Fruit fly (Drosophila melanogaster) whole organism, embryonic: Measurements from ENCODE around the gene CG2247.
A peak's percentile ranks its signal among the peaks of the same experiment; 100 is the strongest.

Source experiments
- Awh ChIP-seq: fragments of 200-800 bp; sonication (Bioruptor generic); IDR thresholded peaks from 2 replicates; pipeline ENCODE4, ENCODE4 v1.3.6; 2022; ENCODE audit warnings: missing biosample characterization, missing genetic modification characterization
- C15 ChIP-seq: fragments of 200-800 bp; sonication (Bioruptor generic); IDR thresholded peaks from 3 replicates; pipeline ENCODE4 v1.3.6; 2022; ENCODE audit warnings: missing biosample characterization, missing genetic modification characterization
- CG10321 ChIP-seq: fragments of 200-800 bp; sonication (Bioruptor generic); IDR thresholded peaks from 2 replicates; pipeline ENCODE4 v1.3.6; 2022; ENCODE audit warnings: missing biosample characterization, missing genetic modification characterization
- CG11085 ChIP-seq: fragments of 200-800 bp; sonication (Bioruptor generic); IDR thresholded peaks from 2 replicates; pipeline ENCODE4 v1.3.6; 2022; ENCODE audit warnings: missing biosample characterization, missing genetic modification characterization
- CG11723 ChIP-seq: fragments of 200-800 bp; sonication (Bioruptor generic); optimal IDR thresholded peaks from 2 replicates; lab custom pipeline; 2017; ENCODE audit warnings: missing biosample characterization, mild to moderate bottlenecking, missing genetic modification characterization
- CG12219 ChIP-seq: fragments of 200-800 bp; sonication (Bioruptor generic); optimal IDR thresholded peaks from 3 replicates; lab custom pipeline; 2018; ENCODE audit warnings: missing biosample characterization, mild to moderate bottlenecking, missing genetic modification characterization
- CG16779 ChIP-seq: fragments of 200-800 bp; sonication (Bioruptor generic); IDR thresholded peaks from 2 replicates; pipeline ENCODE4 v1.3.6; 2022; ENCODE audit warnings: missing biosample characterization, missing genetic modification characterization
- CG17361 ChIP-seq: fragments of 200-800 bp; sonication (Bioruptor generic); IDR thresholded peaks from 3 replicates; pipeline ENCODE4 v1.3.6; 2022; ENCODE audit warnings: missing biosample characterization, missing genetic modification characterization
- CG17802 ChIP-seq: fragments of 200-800 bp; sonication (Bioruptor generic); optimal IDR thresholded peaks from 2 replicates; lab custom pipeline; 2018; ENCODE audit warnings: missing biosample characterization, mild to moderate bottlenecking, missing genetic modification characterization, moderate library complexity
- CG1832 ChIP-seq: fragments of 200-800 bp; sonication (Bioruptor generic); optimal IDR thresholded peaks from 2 replicates; lab custom pipeline; 2017; ENCODE audit warnings: missing biosample characterization, mild to moderate bottlenecking, missing genetic modification characterization, inconsistent platforms
- CG18619 ChIP-seq: fragments of 200-800 bp; sonication (Bioruptor generic); optimal IDR thresholded peaks from 3 replicates; lab custom pipeline; 2017; ENCODE audit warnings: missing biosample characterization, mild to moderate bottlenecking, missing genetic modification characterization
- CG31441 ChIP-seq: fragments of 200-800 bp; sonication (Bioruptor generic); IDR thresholded peaks from 2 replicates; pipeline ENCODE4 v1.3.6; 2022; ENCODE audit warnings: missing biosample characterization, missing genetic modification characterization
- CG3281 ChIP-seq: fragments of 200-800 bp; sonication (Bioruptor generic); optimal IDR thresholded peaks from 3 replicates; lab custom pipeline; 2017; ENCODE audit warnings: missing biosample characterization, mild to moderate bottlenecking, missing genetic modification characterization
- CG4360 ChIP-seq: fragments of 200-800 bp; sonication (Bioruptor generic); IDR thresholded peaks from 2 replicates; pipeline ENCODE4 v1.3.6; 2022; ENCODE audit warnings: missing biosample characterization, missing genetic modification characterization
- CG4707 ChIP-seq: fragments of 200-800 bp; sonication (Bioruptor generic); optimal IDR thresholded peaks from 2 replicates; lab custom pipeline; 2018; ENCODE audit warnings: missing biosample characterization, mild to moderate bottlenecking, missing genetic modification characterization, moderate library complexity
- CG6791 ChIP-seq: fragments of 200-800 bp; sonication (Bioruptor generic); IDR thresholded peaks from 3 replicates; pipeline ENCODE4 v1.3.6; 2022; ENCODE audit warnings: missing biosample characterization, missing genetic modification characterization; ENCODE audit not compliant: partially characterized antibody
- CG6854 ChIP-seq: fragments of 200-800 bp; sonication (Bioruptor generic); optimal IDR thresholded peaks from 3 replicates; lab custom pipeline; 2017; ENCODE audit warnings: missing biosample characterization, mild to moderate bottlenecking, missing genetic modification characterization
- CG8359 ChIP-seq: fragments of 200-800 bp; sonication (Bioruptor generic); optimal IDR thresholded peaks from 2 replicates; lab custom pipeline; 2017; ENCODE audit warnings: missing biosample characterization, mild to moderate bottlenecking, missing genetic modification characterization, borderline replicate concordance
- Chrac-16 ChIP-seq: fragments of 200-800 bp; sonication (Bioruptor generic); optimal IDR thresholded peaks from 3 replicates; lab custom pipeline; 2016; ENCODE audit warnings: missing biosample characterization, missing genetic modification characterization
- Dip2 ChIP-seq: fragments of 200-800 bp; sonication (Bioruptor generic); IDR thresholded peaks from 2 replicates; pipeline ENCODE4 v1.3.6; 2022; ENCODE audit warnings: missing biosample characterization, missing genetic modification characterization
- Elba2 ChIP-seq: fragments of 200-800 bp; sonication (Bioruptor generic); optimal IDR thresholded peaks from 3 replicates; lab custom pipeline; 2016; ENCODE audit warnings: missing biosample characterization, missing genetic modification characterization
- Ets65A ChIP-seq: fragments of 200-800 bp; sonication (Bioruptor generic); peaks from one replicate; lab custom pipeline; 2016; ENCODE audit warnings: missing biosample characterization, missing genetic modification characterization
- HmgD ChIP-seq: fragments of 200-800 bp; sonication (Bioruptor generic); optimal IDR thresholded peaks from 3 replicates; lab custom pipeline; 2016; ENCODE audit warnings: missing biosample characterization, missing genetic modification characterization
- Hr39 ChIP-seq: fragments of >200 bp; optimal IDR thresholded peaks from 2 replicates; lab custom pipeline; 2017
- Med ChIP-seq: fragments of 200-800 bp; sonication (Bioruptor generic); peaks from one replicate; lab custom pipeline; 2016; ENCODE audit warnings: missing biosample characterization, missing genetic modification characterization, mild to moderate bottlenecking, inconsistent platforms, moderate library complexity
- Mrtf ChIP-seq: fragments of 200-800 bp; sonication (Bioruptor generic); IDR thresholded peaks from 3 replicates; pipeline ENCODE4 v1.3.6; 2022; ENCODE audit warnings: missing biosample characterization, missing genetic modification characterization
- NC2α ChIP-seq: fragments of 200-800 bp; sonication (Bioruptor generic); optimal IDR thresholded peaks from 2 replicates; lab custom pipeline; 2016; ENCODE audit warnings: missing biosample characterization, missing genetic modification characterization
- Opbp ChIP-seq: fragments of 200-800 bp; sonication (Bioruptor generic); IDR thresholded peaks from 3 replicates; pipeline ENCODE4 v1.3.6; 2022; ENCODE audit warnings: missing biosample characterization, missing genetic modification characterization; ENCODE audit not compliant: partially characterized antibody
- Ravus ChIP-seq: fragments of 200-800 bp; sonication (Bioruptor generic); IDR thresholded peaks from 2 replicates; pipeline ENCODE4 v1.3.6; 2022; ENCODE audit warnings: missing biosample characterization, missing genetic modification characterization
- Rfx ChIP-seq: fragments of 200-800 bp; sonication (Bioruptor generic); IDR thresholded peaks from 2 replicates; pipeline ENCODE4 v1.3.6; 2022; ENCODE audit warnings: missing biosample characterization, missing genetic modification characterization
- Six4 ChIP-seq: fragments of 200-800 bp; sonication (Bioruptor generic); optimal IDR thresholded peaks from 2 replicates; lab custom pipeline; 2016; ENCODE audit warnings: missing biosample characterization, missing genetic modification characterization
- ac ChIP-seq: fragments of 200-800 bp; sonication (Bioruptor generic); optimal IDR thresholded peaks from 3 replicates; lab custom pipeline; 2017; ENCODE audit warnings: missing biosample characterization, mild to moderate bottlenecking, missing genetic modification characterization
- bbx ChIP-seq: fragments of 200-800 bp; sonication (Bioruptor generic); IDR thresholded peaks from 2 replicates; pipeline ENCODE4 v1.3.6; 2022; ENCODE audit warnings: missing biosample characterization, missing genetic modification characterization; ENCODE audit not compliant: partially characterized antibody
- corto ChIP-seq: fragments of 200-800 bp; sonication (Bioruptor generic); optimal IDR thresholded peaks from 2 replicates; lab custom pipeline; 2016; ENCODE audit warnings: missing biosample characterization, mild to moderate bottlenecking, missing genetic modification characterization, moderate library complexity
- cwo ChIP-seq: fragments of 200-800 bp; sonication (Bioruptor generic); optimal IDR thresholded peaks from 3 replicates; lab custom pipeline; 2017; ENCODE audit warnings: missing biosample characterization, missing genetic modification characterization, mild to moderate bottlenecking, moderate library complexity, missing genetic modification reagents
- dm ChIP-seq: fragments of 200-800 bp; sonication (Bioruptor generic); optimal IDR thresholded peaks from 3 replicates; lab custom pipeline; 2016; ENCODE audit warnings: missing biosample characterization, missing genetic modification characterization
- gcm2 ChIP-seq: fragments of 200-800 bp; sonication (Bioruptor generic); optimal IDR thresholded peaks from 2 replicates; lab custom pipeline; 2016; ENCODE audit warnings: missing biosample characterization, missing genetic modification characterization
- hb ChIP-seq: fragments of 200-800 bp; sonication (Bioruptor generic); IDR thresholded peaks from 3 replicates; pipeline ENCODE4 v1.3.6; 2022; ENCODE audit warnings: missing biosample characterization, missing genetic modification characterization; ENCODE audit not compliant: partially characterized antibody
- hbn ChIP-seq: fragments of 200-800 bp; sonication (Bioruptor generic); IDR thresholded peaks from 2 replicates; pipeline ENCODE4 v1.3.6; 2022; ENCODE audit warnings: missing biosample characterization, missing genetic modification characterization; ENCODE audit not compliant: partially characterized antibody
- klu ChIP-seq: fragments of 200-800 bp; sonication (Bioruptor generic); IDR thresholded peaks from 2 replicates; pipeline ENCODE4 v1.3.6; 2022; ENCODE audit warnings: missing biosample characterization, missing genetic modification characterization
- nom ChIP-seq: fragments of 200-800 bp; sonication (Bioruptor generic); optimal IDR thresholded peaks from 2 replicates; lab custom pipeline; 2017; ENCODE audit warnings: missing biosample characterization, missing genetic modification characterization, mild to moderate bottlenecking, moderate library complexity, missing genetic modification reagents
- prd ChIP-seq, 3 experiments: fragments of >200 bp in 2 of 3; fragments of 200-800 bp in 1 of 3; sonication (Bioruptor generic) in 1 of 3; optimal IDR thresholded peaks in 2 of 3; IDR thresholded peaks in 1 of 3; 2 replicates in 2 of 3; 3 replicates in 1 of 3; pipeline versions ENCODE4 v1.3.6 to Lab custom; 2017 to 2022; ENCODE audit warnings: missing biosample characterization in 1 of 3, missing genetic modification characterization in 1 of 3
- run ChIP-seq: fragments of 200-800 bp; sonication (Bioruptor generic); optimal IDR thresholded peaks from 3 replicates; lab custom pipeline; 2018; ENCODE audit warnings: missing biosample characterization, mild to moderate bottlenecking, missing genetic modification characterization
- sisA ChIP-seq: fragments of 200-800 bp; sonication (Bioruptor generic); IDR thresholded peaks from 2 replicates; pipeline ENCODE4 v1.3.6; 2022; ENCODE audit warnings: missing biosample characterization, missing genetic modification characterization
- sob ChIP-seq: fragments of 200-800 bp; sonication (Bioruptor generic); IDR thresholded peaks from 2 replicates; pipeline ENCODE4 v1.3.6; 2022; ENCODE audit warnings: missing biosample characterization, missing genetic modification characterization
- tgo ChIP-seq: fragments of 200-800 bp; sonication (Bioruptor generic); IDR thresholded peaks from 3 replicates; pipeline ENCODE4 v1.3.6; 2022; ENCODE audit warnings: missing biosample characterization, missing genetic modification characterization
- z ChIP-seq: fragments of 200-800 bp; sonication (Bioruptor generic); IDR thresholded peaks from 3 replicates; pipeline ENCODE4 v1.3.6; 2022; ENCODE audit warnings: missing biosample characterization, missing genetic modification characterization
- zf30C ChIP-seq: fragments of 200-800 bp; sonication (Bioruptor generic); optimal IDR thresholded peaks from 3 replicates; lab custom pipeline; 2018; ENCODE audit warnings: missing biosample characterization, mild to moderate bottlenecking, missing genetic modification characterization

The CG2247 gene

dm6 chrX:11559728-11560724 lies 51.4 kb downstream of the CG2247 start (continued):
- TF ChIP-seq Elba2 (GFP tag; lab: Kevin White, UChicago), result no peak
- peak; percentile 80 for TF ChIP-seq Med
- peak; percentile 57 for TF ChIP-seq Chrac-16 (GFP tag; lab: Kevin White, UChicago)
- peak; percentile 81 for TF ChIP-seq run
- TF ChIP-seq CG6854, result peak; percentile 85
- TF ChIP-seq cwo (GFP tag; lab: Kevin White, UChicago), result peak; percentile 86
- TF ChIP-seq CG3281 (GFP tag; lab: Kevin White, UChicago), result peak; percentile 91
- no peak for TF ChIP-seq CG16779
- TF ChIP-seq CG11723 (GFP tag; lab: Kevin White, UChicago), result peak; percentile 79
- TF ChIP-seq CG17361 (GFP tag; lab: Robert Waterston, UW), result peak; percentile 94
- TF ChIP-seq Hr39, result no peak
- no peak for TF ChIP-seq C15 (GFP tag; lab: Robert Waterston, UW)
- TF ChIP-seq Opbp (GFP tag; lab: Robert Waterston, UW), result no peak
- no peak for TF ChIP-seq hbn (GFP tag; lab: Robert Waterston, UW)
- no peak for TF ChIP-seq CG6791 (GFP tag; lab: Robert Waterston, UW)
- TF ChIP-seq dm, result peak; percentile 5
- TF ChIP-seq Dip2, result no peak
- TF ChIP-seq zf30C (GFP tag; lab: Kevin White, UChicago), result peak; percentile 59
- TF ChIP-seq CG10321, result no peak; the same call in 1 of the 2 replicates
- TF ChIP-seq CG18619 (GFP tag; lab: Kevin White, UChicago), result peak; percentile 87
- peak; percentile 76 for TF ChIP-seq nom (GFP tag; lab: Kevin White, UChicago)
- peak; percentile 56 for TF ChIP-seq CG4707 (GFP tag; lab: Kevin White, UChicago)
- TF ChIP-seq sob (GFP tag; lab: Robert Waterston, UW), result peak; percentile 70
- peak; percentile 71 for TF ChIP-seq Rfx
- TF ChIP-seq hb (GFP tag; lab: Robert Waterston, UW), result no peak
- no peak for TF ChIP-seq HmgD (GFP tag; lab: Kevin White, UChicago)
- TF ChIP-seq ac, result no peak
- peak; percentile 47 for TF ChIP-seq sisA (GFP tag; lab: Robert Waterston, UW)
- no peak for TF ChIP-seq corto (GFP tag; lab: Kevin White, UChicago)
- peak; percentile 68 for TF ChIP-seq Six4
- no peak for TF ChIP-seq NC2α (GFP tag; lab: Kevin White, UChicago)
- TF ChIP-seq CG11085 (GFP tag; lab: Robert Waterston, UW), result peak; percentile 57; the same call in 1 of the 2 replicates
- no peak for TF ChIP-seq CG1832
- peak; percentile 92 for TF ChIP-seq CG31441 (GFP tag; lab: Robert Waterston, UW)
- TF ChIP-seq klu (GFP tag; lab: Robert Waterston, UW), result peak; percentile 55; the same call in 1 of the 2 replicates
- no peak for TF ChIP-seq CG4360 (GFP tag; lab: Robert Waterston, UW)
- TF ChIP-seq prd (optimal IDR thresholded peaks at IDR 0.05; lab: Kevin White, UChicago), result no peak
- peak; percentile 64; the same call in 2 of the 3 replicates for TF ChIP-seq prd (GFP tag; IDR thresholded peaks at IDR 0.05; lab: Robert Waterston, UW)
- TF ChIP-seq CG17802 (tag; lab: Kevin White, UChicago), result no peak
- peak; percentile 35; the same call in 1 of the 3 replicates for TF ChIP-seq Mrtf (GFP tag; lab: Robert Waterston, UW)
- TF ChIP-seq Ravus (GFP tag; lab: Robert Waterston, UW), result no peak
- TF ChIP-seq Awh (GFP tag; lab: Robert Waterston, UW), result peak; percentile 56; the same call in 1 of the 2 replicates
- TF ChIP-seq CG8359 (GFP tag; lab: Kevin White, UChicago), result peak; percentile 68
- peak; percentile 56 for TF ChIP-seq Ets65A (GFP tag; lab: Kevin White, UChicago)
- TF ChIP-seq gcm2 (GFP tag; lab: Kevin White, UChicago), result no peak
- TF ChIP-seq CG12219 (GFP tag; lab: Kevin White, UChicago), result peak; percentile 74
- TF ChIP-seq z (GFP tag; lab: Robert Waterston, UW), result no peak
- no peak; the same call in 1 of the 2 replicates for TF ChIP-seq bbx
- TF ChIP-seq tgo, result peak; percentile 72
